Fruit fly (Drosophila melanogaster): ENCODE results near the gene ppk31.

ppk31 gene

DNA sequence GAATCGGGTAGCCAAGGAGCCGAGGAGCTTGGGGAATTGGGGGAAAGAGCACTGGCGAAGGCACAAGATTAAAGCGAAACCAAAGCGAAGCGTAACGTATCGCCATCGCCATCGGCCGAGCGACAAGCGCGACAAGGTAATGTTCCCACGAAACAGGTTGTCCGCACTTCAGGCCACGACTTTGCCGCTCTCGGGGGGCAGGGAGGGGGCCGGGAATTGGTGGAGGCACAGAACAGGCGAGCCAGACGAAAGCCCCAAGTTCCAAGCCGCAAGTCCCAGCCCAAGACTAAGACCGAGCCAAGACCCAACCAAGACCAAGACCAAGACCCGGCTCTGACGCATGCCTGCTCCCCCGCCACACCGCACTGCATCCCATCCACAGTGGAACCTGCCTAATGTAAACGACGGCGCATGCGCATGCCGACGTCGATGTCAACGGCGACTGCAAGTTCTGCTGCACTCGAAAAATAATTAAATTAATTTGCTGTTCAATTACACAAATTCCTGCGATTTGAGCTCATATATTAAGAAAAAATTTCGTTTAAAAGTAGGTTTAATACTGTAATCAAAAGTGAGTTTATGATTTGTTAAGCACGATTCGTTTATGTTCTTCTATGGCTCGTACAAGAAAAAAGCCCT is 23.1 kb downstream of the ppk31 start (continued):
- TF ChIP-seq tio (GFP tag; optimal IDR thresholded peaks at IDR 0.05) (no peak), gro (GFP tag; optimal IDR thresholded peaks at IDR 0.05) (no peak), CG18262 (tag; optimal IDR thresholded peaks at IDR 0.05) (peak; percentile 10), grau (tag; optimal IDR thresholded peaks at IDR 0.05) (peak; percentile 85), ase (GFP tag; IDR thresholded peaks at IDR 0.05) (no peak), ewg (GFP tag; optimal IDR thresholded peaks at IDR 0.05) (peak; percentile 41), CG2120 (GFP tag; optimal IDR thresholded peaks at IDR 0.05) (no peak), CG6791 (GFP tag; IDR thresholded peaks at IDR 0.05; ENCODE audit: partially characterized antibody) (no peak), bbx (GFP tag; IDR thresholded peaks at IDR 0.05; ENCODE audit: partially characterized antibody) (no peak), CG2199 (GFP tag; IDR thresholded peaks at IDR 0.05) (no peak), Awh (GFP tag; IDR thresholded peaks at IDR 0.05) (no peak), ac (GFP tag; optimal IDR thresholded peaks at IDR 0.05) (no peak), CG5180 (GFP tag; optimal IDR thresholded peaks at IDR 0.05) (no peak), CG1832 (GFP tag; optimal IDR thresholded peaks at IDR 0.05) (no peak), usp (GFP tag; optimal IDR thresholded peaks at IDR 0.05) (no peak), E2f1 (GFP tag; IDR thresholded peaks at IDR 0.05) (0 out of 2 replicates have a peak, but pooled peaks have one; percentile 11), CG6854 (GFP tag; optimal IDR thresholded peaks at IDR 0.05) (no peak), pum (GFP tag; optimal IDR thresholded peaks at IDR 0.05) (no peak), nom (GFP tag; optimal IDR thresholded peaks at IDR 0.05) (peak; percentile 54), ken (GFP tag; IDR thresholded peaks at IDR 0.05) (0 out of 3 replicates have a peak, but pooled peaks have one; percentile 17), CG33213 (GFP tag; optimal IDR thresholded peaks at IDR 0.05) (no peak), Asciz (GFP tag; optimal IDR thresholded peaks at IDR 0.05) (no peak), CG7987 (GFP tag; optimal IDR thresholded peaks at IDR 0.05) (no peak), crol (GFP tag; IDR thresholded peaks at IDR 0.05) (peak; percentile 80), nerfin-1 (tag; optimal IDR thresholded peaks at IDR 0.05) (no peak), bsh (GFP tag; optimal IDR thresholded peaks at IDR 0.05) (peak in 1 of 2 experiments; percentile 42), CG4820 (GFP tag; optimal IDR thresholded peaks at IDR 0.05) (no peak), cato (GFP tag; optimal IDR thresholded peaks at IDR 0.05; ENCODE audit: borderline replicate concordance) (no peak), CG8281 (tag; optimal IDR thresholded peaks at IDR 0.05) (no peak), Dp (GFP tag; optimal IDR thresholded peaks at IDR 0.05) (no peak), sima (GFP tag; optimal IDR thresholded peaks at IDR 0.05) (no peak), Taf1 (GFP tag; IDR thresholded peaks at IDR 0.05) (no peak), CG10209 (GFP tag; optimal IDR thresholded peaks at IDR 0.05) (no peak), ttk (GFP tag; IDR thresholded peaks at IDR 0.05) (no peak), Sox102F (GFP tag; optimal IDR thresholded peaks at IDR 0.05) (no peak), gce (GFP tag; IDR thresholded peaks at IDR 0.05) (0 out of 3 replicates have a peak, but pooled peaks have one; percentile 24), CG7839 (tag; optimal IDR thresholded peaks at IDR 0.05) (peak; percentile 18), gem (tag; optimal IDR thresholded peaks at IDR 0.05) (peak; percentile 32), knrl (GFP tag; IDR thresholded peaks at IDR 0.05; ENCODE audit: partially characterized antibody) (0 out of 3 replicates have a peak, but pooled peaks have one; percentile 10), CG11723 (GFP tag; optimal IDR thresholded peaks at IDR 0.05) (no peak), fd102C (GFP tag; optimal IDR thresholded peaks at IDR 0.05) (no peak), pnt (GFP tag; optimal IDR thresholded peaks at IDR 0.05) (no peak), CG6175 (GFP tag; IDR thresholded peaks at IDR 0.05) (0 out of 3 replicates have a peak, but pooled peaks have one; percentile 18), CG14965 (GFP tag; optimal IDR thresholded peaks at IDR 0.05; ENCODE audit: borderline replicate concordance) (no peak), Drgx (GFP tag; IDR thresholded peaks at IDR 0.05) (peak; percentile 66), CG11085 (GFP tag; IDR thresholded peaks at IDR 0.05) (no peak), CG8359 (GFP tag; optimal IDR thresholded peaks at IDR 0.05; ENCODE audit: borderline replicate concordance) (no peak), so (GFP tag; IDR thresholded peaks at IDR 0.05) (no peak), dmrt11E (tag; optimal IDR thresholded peaks at IDR 0.05) (peak; percentile 1)
